Fruit fly (Drosophila melanogaster) whole organism: ENCODE data around the gene eIF4EHP.

Experiments
- psq ChIP-seq: fragments of >200 bp; optimal IDR thresholded peaks from 2 replicates; lab custom pipeline; 2017
- usp ChIP-seq: fragments of >200 bp; optimal IDR thresholded peaks from 2 replicates; lab custom pipeline; 2017; ENCODE audit warnings: missing biosample characterization, missing genetic modification characterization, mixed read lengths

DNA sequence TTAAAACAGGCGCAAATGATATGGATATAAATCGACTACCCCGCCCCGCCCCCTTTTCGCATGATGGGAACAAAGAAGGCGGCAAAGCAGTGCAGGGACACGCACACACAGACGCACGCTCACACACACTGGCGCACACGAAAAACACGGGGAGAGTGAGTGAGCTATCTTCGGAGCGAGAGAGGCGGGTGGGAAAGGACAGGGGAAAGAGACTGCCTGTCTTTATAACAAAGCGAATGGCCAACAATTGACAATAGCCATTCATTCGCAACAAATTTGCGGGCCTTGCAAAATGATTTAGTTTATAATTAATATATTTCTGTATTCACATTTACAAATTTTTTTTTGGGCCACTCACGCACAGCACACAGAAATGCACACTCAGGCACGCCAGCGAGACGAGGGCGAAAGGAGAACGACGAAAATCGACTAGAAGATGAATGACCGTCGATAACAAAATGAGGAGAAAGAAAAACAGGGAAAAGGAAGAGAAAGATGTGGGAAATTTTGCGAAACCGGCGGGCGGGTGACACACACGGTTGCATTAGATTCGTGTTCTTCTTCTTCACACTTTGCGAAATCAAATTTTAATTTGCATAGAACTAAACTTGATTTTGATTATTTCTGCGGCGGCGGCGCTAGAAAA, 62.1 kb downstream of the eIF4EHP start:
- TF ChIP-seq usp (GFP tag; lab: Kevin White, UChicago) (no peak), psq (no peak)
